Worm (Caenorhabditis elegans): ENCODE measurements around the gene C14A11.6.
A peak's percentile ranks its signal among the peaks of the same experiment; 100 is the strongest.

The C14A11.6 gene

DNA sequence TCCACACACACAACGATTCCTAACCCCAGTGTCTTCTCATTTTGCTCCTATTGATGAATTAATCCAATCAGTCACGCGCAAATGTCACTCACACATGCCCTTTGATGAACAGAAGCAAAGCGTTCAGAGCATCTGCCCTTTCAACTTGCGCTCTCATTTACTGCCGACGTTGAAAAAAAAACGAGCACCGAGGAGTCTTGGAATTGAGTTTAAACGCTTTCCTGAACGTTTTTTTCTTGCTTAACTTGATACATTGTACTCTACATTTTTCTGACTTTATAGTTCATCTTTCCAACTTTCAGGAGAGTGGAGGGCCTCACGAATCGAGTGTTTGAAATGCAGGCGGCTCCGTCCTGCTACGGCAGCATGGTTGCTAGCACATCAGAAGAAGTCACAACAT lies 42.2 kb downstream of the C14A11.6 start, which contains the start of gene cgef-1:
TSS of gene cgef-1 (plus strand) at position 301 of the 400 bp plus-strand sequence.
- TF ChIP-seq nhr-76 (tag; optimal IDR thresholded peaks at IDR 0.05) (no peak), ces-1 (GFP tag; optimal IDR thresholded peaks at IDR 0.05) (peak; percentile 75)

DNA sequence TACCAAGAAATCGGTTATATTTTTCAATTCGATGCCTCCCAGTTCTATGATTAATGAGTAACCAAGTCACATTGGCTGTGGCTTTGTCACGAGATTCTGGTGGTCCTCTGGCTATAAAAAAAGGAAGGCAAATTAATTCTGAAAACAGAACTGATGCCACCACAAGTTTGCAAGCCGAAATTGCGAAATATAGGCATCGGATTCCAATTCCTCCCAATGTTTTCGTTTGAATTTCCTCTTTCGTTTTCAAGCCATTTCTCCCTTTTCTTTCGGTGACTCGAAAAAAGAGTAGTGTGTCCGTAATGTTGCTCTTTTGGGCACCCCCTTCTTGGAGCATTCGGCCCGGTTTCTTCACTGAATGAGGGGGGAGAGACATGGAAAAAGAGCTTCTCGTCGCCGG lies 44.3 kb downstream of the C14A11.6 start, which contains the start of gene F55F1.2:
TSS of gene F55F1.2 (minus strand) at position 376 of the 400 bp plus-strand sequence.
- TF ChIP-seq mep-1 (tag; optimal IDR thresholded peaks at IDR 0.05) (no peak), nhr-12 (tag; optimal IDR thresholded peaks at IDR 0.05) (no peak), mab-5 (tag; optimal IDR thresholded peaks at IDR 0.05) (no peak), lsy-2 (tag; optimal IDR thresholded peaks at IDR 0.05) (no peak), elt-3 (tag; optimal IDR thresholded peaks at IDR 0.05) (no peak), ceh-43 (GFP tag; optimal IDR thresholded peaks at IDR 0.05) (no peak), unc-120 (tag; optimal IDR thresholded peaks at IDR 0.05; ENCODE audit: poor library complexity, severe bottlenecking) (no peak), cnd-1 (tag; optimal IDR thresholded peaks at IDR 0.05) (no peak), unc-62 (GFP tag; optimal IDR thresholded peaks at IDR 0.05) (no peak), lin-32 (GFP tag; optimal IDR thresholded peaks at IDR 0.05) (no peak)

DNA sequence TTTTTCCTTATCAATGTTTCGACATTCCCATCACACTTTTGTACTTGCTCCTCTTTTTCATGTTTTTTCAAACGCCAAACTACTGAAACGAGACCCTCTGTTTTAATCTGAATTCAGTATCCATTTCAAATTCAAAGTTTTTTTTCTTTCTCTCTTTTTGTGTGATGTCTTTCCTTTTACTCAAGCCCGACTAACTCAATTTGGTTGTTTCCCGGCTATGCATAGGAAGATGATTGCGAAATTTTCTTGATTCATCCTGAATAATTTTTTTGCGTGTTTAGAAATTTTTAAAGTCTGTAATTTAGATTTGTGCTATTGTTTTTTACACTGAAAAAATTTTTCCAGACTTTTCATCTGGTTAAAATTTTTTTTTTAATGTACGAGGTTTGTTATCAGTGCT lies 49.7 kb downstream of the C14A11.6 start:
- TF ChIP-seq ces-1 (GFP tag; optimal IDR thresholded peaks at IDR 0.05) (peak; percentile 80), drap-1 (GFP tag; optimal IDR thresholded peaks at IDR 0.05) (no peak), flh-1 (GFP tag; optimal IDR thresholded peaks at IDR 0.05) (no peak), unc-39 (tag; optimal IDR thresholded peaks at IDR 0.05) (no peak)

DNA sequence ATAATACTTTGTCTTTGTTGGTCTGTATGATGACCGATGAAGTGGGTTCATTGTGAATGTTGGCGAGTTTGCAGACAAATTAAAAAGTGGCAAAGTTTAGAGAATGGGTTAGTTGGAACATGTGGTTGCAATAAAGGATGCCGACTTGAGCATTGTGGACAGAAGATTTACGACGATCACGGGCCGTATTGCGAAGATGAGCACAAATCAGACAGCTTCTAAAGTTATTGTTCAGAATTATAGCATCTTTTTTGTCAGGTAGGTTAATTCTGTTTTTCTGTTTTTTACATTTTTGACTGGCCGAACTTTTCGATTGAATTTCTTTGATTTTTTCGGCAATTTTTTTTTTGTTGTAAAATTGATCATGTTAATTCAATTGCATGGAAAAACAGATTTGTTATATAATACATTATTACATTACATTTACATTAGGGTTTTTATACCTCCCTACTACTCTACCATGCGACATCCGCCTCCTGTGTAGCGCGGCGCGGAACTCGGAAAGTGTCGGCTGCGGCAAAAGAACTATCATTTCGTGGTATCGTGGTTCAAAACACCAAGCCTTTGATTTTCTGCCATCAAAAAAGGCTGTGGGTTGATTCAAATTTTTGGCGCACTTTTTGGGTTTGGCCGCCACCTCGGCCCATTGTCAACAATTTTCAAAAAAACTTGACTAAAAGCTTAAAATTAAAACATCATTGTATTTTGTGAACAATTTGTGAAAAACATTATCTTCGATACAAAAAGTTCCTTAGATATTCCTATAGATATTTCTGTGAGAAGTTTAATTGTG lies 50.3 kb downstream of the C14A11.6 start, which contains the start of gene unc-2:
TSS of gene unc-2 (minus strand) at position 51 of the 793 bp plus-strand sequence.
- TF ChIP-seq ceh-83 (GFP tag; optimal IDR thresholded peaks at IDR 0.05) (no peak), hlh-1 (tag; optimal IDR thresholded peaks at IDR 0.05) (no peak), ztf-11 (tag; optimal IDR thresholded peaks at IDR 0.05) (no peak), ham-2 (GFP tag; optimal IDR thresholded peaks at IDR 0.05) (no peak), ceh-43 (GFP tag; optimal IDR thresholded peaks at IDR 0.05) (no peak), zip-8 (tag; optimal IDR thresholded peaks at IDR 0.05) (no peak), ceh-39 (tag; optimal IDR thresholded peaks at IDR 0.05) (no peak), blmp-1 (tag; optimal IDR thresholded peaks at IDR 0.05) (no peak), nhr-28 (tag; optimal IDR thresholded peaks at IDR 0.05) (no peak), flh-1 (GFP tag; optimal IDR thresholded peaks at IDR 0.05) (no peak), unc-62 (GFP tag; optimal IDR thresholded peaks at IDR 0.05) (no peak)

Data from whole organism, mixed stage, embryonic.